Worm (Caenorhabditis elegans) whole organism, L4/young adult: ENCODE results near the gene M163.1.

Source experiments
- W03F9.2 ChIP-seq: fragments of 150-350 bp; optimal IDR thresholded peaks from 2 replicates; lab custom pipeline; 2014; ENCODE audit warnings: missing biosample characterization, missing genetic modification characterization
- dao-5 ChIP-seq: sonication (generic microtip); optimal IDR thresholded peaks from 2 replicates; lab custom pipeline; 2016; ENCODE audit warnings: missing genotype, missing genetic modification characterization, moderate library complexity, missing compliant biosample characterization
- him-1 ChIP-seq: sonication (generic microtip); optimal IDR thresholded peaks from 2 replicates; lab custom pipeline; 2016; ENCODE audit warnings: missing genotype, missing genetic modification reagents, missing genetic modification characterization, missing compliant biosample characterization

DNA sequence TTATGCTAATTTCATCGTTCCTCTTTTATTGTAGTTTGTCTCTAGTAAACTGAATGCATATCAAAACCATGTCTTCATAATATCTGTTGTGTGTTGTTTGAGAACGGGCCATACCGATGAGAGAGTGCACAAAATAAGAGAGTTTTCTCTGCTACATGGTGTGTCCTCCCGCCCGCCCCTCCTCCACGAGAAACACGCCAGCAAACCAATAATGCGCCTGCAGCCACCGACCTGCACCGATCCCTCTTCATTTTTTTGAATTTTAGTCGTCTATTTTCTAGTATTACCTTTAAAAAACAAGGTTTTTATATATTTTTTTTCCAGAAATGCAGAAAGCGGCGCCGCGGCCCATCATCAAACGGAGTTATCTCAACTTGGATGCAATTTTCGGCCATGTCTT, 23.4 kb downstream of the M163.1 start, which contains the start of gene gfi-3:
- TF ChIP-seq dao-5 (no peak), him-1 (tag; lab: Kevin White, UChicago) (peak; percentile 4), W03F9.2 (tag; lab: Kevin White, UChicago) (peak; percentile 41)
